Fruit fly (Drosophila melanogaster): ENCODE measurements around the gene Ppt1.

The Ppt1 gene

dm6 chrX:8671348-8672298 is 18.4 kb downstream of the Ppt1 start:
- TF ChIP-seq Myc (optimal IDR thresholded peaks at IDR 0.05) (no peak), h (optimal IDR thresholded peaks at IDR 0.05) (no peak), Sin3A (optimal IDR thresholded peaks at IDR 0.05) (no peak), psq (optimal IDR thresholded peaks at IDR 0.05) (no peak), ttk (optimal IDR thresholded peaks at IDR 0.05) (no peak), insv (optimal IDR thresholded peaks at IDR 0.05) (no peak)

- TF ChIP-seq ttk (optimal IDR thresholded peaks at IDR 0.05): no peak
- no peak for TF ChIP-seq psq (optimal IDR thresholded peaks at IDR 0.05)
- TF ChIP-seq h (optimal IDR thresholded peaks at IDR 0.05): no peak
These were observed 20.6 kb downstream of the Ppt1 start for dm6 chrX:8669434-8669833.

DNA sequence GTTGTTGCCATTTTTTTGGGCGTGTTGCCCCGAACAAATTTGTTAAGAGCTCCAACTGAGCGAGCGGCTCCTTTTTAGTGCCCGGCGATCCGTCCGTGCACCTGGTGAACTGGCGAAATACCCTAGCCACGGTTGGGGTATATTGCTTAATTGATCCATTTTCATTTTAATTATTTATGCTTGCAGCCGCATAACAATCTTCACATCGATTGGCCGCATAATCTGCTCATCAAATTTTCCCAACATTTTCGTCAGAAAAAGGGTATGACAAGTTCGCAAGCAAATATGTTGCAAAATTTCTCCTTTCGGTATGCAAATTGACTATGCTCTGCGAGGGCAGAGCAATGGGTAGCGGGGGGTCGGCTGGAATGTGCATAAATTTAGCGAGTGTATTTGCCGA is 22.3 kb downstream of the Ppt1 start:
- TF ChIP-seq ttk (optimal IDR thresholded peaks at IDR 0.05) (no peak), insv (optimal IDR thresholded peaks at IDR 0.05) (no peak), Sin3A (optimal IDR thresholded peaks at IDR 0.05) (no peak), Myc (optimal IDR thresholded peaks at IDR 0.05) (no peak), psq (optimal IDR thresholded peaks at IDR 0.05) (no peak), h (optimal IDR thresholded peaks at IDR 0.05) (no peak)

DNA sequence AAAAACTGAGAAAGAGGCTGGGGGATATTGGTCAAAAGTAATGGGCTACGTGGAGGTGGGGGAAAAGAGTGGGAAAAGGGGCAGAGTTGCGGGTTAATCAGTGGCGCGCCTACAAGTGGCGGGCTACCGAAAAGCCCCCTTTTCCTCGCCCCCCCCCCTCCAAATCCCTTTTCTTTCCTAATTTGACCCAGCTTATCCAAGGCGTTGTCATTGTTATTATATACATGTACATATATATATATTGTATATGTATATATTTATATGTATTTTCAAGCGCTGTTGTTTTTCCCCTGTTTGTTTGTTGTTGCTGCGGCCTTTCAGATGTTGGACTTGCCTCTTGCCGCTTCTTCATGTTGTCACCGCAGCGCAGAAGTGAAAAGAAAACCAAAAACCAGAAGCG is 23.0 kb downstream of the Ppt1 start:
- no peak for TF ChIP-seq Sin3A (optimal IDR thresholded peaks at IDR 0.05)
- TF ChIP-seq Myc (optimal IDR thresholded peaks at IDR 0.05): no peak
- no peak for TF ChIP-seq h (optimal IDR thresholded peaks at IDR 0.05)
- no peak for TF ChIP-seq ttk (optimal IDR thresholded peaks at IDR 0.05)
- TF ChIP-seq insv (optimal IDR thresholded peaks at IDR 0.05): no peak
- no peak for TF ChIP-seq psq (optimal IDR thresholded peaks at IDR 0.05)

dm6 chrX:8665576-8666297 is 24.3 kb downstream of the Ppt1 start:
- TF ChIP-seq psq (optimal IDR thresholded peaks at IDR 0.05) (no peak), h (optimal IDR thresholded peaks at IDR 0.05) (no peak), insv (optimal IDR thresholded peaks at IDR 0.05) (no peak), Sin3A (optimal IDR thresholded peaks at IDR 0.05) (no peak), Myc (optimal IDR thresholded peaks at IDR 0.05) (no peak), ttk (optimal IDR thresholded peaks at IDR 0.05) (no peak)

- TF ChIP-seq insv (optimal IDR thresholded peaks at IDR 0.05): no peak
- TF ChIP-seq h (optimal IDR thresholded peaks at IDR 0.05): no peak
- no peak for TF ChIP-seq ttk (optimal IDR thresholded peaks at IDR 0.05)
- no peak for TF ChIP-seq psq (optimal IDR thresholded peaks at IDR 0.05)
- TF ChIP-seq Sin3A (optimal IDR thresholded peaks at IDR 0.05): no peak
- no peak for TF ChIP-seq Myc (optimal IDR thresholded peaks at IDR 0.05)
These were observed 26.2 kb downstream of the Ppt1 start for dm6 chrX:8663795-8664194.

DNA sequence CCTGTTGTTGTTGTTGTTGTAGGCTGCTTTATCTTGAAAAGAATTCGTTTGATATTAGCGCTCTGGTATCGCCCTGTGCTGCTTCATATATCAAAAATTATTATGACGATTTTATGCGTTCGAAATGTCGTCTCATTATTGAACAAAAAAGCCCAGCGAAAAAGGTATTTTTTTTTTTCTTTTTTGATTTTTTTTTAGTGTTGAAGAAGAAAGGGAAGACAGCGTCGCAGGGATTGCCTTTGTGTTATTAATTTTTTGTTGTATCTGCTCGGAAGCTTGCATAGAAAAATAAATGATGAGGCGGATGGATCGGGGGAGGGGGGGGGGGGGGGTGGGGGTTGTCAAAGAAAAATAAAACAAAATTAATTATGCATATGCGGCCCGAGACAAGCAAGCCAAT is 27.8 kb downstream of the Ppt1 start:
- TF ChIP-seq Myc (optimal IDR thresholded peaks at IDR 0.05) (no peak), psq (optimal IDR thresholded peaks at IDR 0.05) (no peak), insv (optimal IDR thresholded peaks at IDR 0.05) (no peak), Sin3A (optimal IDR thresholded peaks at IDR 0.05) (no peak), ttk (optimal IDR thresholded peaks at IDR 0.05) (no peak), h (optimal IDR thresholded peaks at IDR 0.05) (no peak)

dm6 chrX:8661162-8661807 is 28.7 kb downstream of the Ppt1 start:
- TF ChIP-seq ttk (optimal IDR thresholded peaks at IDR 0.05) (no peak), Sin3A (optimal IDR thresholded peaks at IDR 0.05) (no peak), h (optimal IDR thresholded peaks at IDR 0.05) (no peak)

- TF ChIP-seq ttk (optimal IDR thresholded peaks at IDR 0.05): no peak
- no peak for TF ChIP-seq Sin3A (optimal IDR thresholded peaks at IDR 0.05)
- no peak for TF ChIP-seq Myc (optimal IDR thresholded peaks at IDR 0.05)
- no peak for TF ChIP-seq psq (optimal IDR thresholded peaks at IDR 0.05)
- TF ChIP-seq h (optimal IDR thresholded peaks at IDR 0.05): no peak
- no peak for TF ChIP-seq insv (optimal IDR thresholded peaks at IDR 0.05)
These were observed 29.7 kb downstream of the Ppt1 start for dm6 chrX:8660354-8660753.

DNA sequence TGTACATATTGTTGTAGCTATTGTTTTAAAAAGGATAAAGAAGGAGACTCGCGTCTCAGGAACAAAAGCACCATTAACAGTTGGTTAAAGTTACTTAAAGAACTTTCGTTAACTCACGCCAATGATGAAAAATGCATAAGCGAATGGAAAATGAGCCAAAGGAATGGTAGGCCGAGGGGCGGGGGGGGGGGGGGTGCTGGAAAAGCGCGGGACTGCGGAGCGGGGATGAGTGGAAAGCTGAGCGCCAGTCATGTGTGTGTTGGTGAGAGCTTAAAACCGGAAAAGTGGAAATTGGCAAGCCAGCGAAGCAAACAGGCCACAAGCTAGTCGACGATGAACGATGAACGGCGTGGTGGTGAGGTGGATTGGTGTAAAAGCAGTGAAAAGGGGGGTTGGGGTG is 32.0 kb downstream of the Ppt1 start:
- no peak for TF ChIP-seq Sin3A (optimal IDR thresholded peaks at IDR 0.05)
- no peak for TF ChIP-seq psq (optimal IDR thresholded peaks at IDR 0.05)
- TF ChIP-seq h (optimal IDR thresholded peaks at IDR 0.05): no peak
- TF ChIP-seq insv (optimal IDR thresholded peaks at IDR 0.05): no peak
- TF ChIP-seq Myc (optimal IDR thresholded peaks at IDR 0.05): no peak
- TF ChIP-seq ttk (optimal IDR thresholded peaks at IDR 0.05): no peak

DNA sequence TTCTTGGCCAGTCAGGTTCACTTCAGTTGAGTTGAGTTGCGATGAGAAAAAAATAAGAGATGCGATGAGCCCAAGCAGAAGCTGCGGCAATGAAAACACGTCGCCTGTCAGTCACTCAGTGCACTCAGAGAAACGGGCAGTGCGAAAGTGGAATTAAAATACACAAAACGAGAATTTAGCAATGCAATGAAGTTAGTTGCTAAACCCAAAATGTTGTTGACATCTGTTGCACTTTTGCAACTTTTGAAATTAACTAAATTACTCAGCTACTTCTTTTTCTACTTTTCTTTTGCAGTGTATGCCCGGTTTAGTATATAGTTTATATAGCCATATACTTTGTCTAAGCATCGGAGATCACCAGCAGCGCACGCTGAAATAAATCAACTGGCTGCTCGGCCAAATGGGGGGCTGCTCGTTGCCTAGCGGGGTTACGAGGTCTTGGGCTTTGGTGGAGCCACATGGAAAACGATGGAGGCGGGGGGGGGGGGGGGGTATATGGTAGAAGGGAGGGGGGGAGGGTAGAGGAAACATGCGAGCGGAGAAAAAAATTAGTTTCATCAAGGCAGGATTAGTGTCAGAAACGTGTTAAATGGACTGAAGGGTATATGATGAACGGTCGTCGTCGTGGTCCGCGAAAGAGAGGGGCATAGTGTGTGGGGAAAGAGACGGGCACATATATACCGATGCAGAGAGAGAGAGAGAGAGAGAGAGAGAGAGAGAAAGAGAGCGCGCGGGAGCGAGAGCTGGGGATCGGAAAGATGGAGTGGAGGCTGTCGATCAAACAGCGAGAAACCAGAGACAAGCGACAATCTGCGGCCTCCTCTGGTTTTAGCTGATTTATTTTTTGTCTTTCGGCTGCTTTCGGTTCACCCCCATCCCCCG is 33.2 kb downstream of the Ppt1 start:
- TF ChIP-seq h (optimal IDR thresholded peaks at IDR 0.05) (no peak), insv (optimal IDR thresholded peaks at IDR 0.05) (no peak), Myc (optimal IDR thresholded peaks at IDR 0.05) (no peak), ttk (optimal IDR thresholded peaks at IDR 0.05) (no peak), psq (optimal IDR thresholded peaks at IDR 0.05) (no peak), Sin3A (optimal IDR thresholded peaks at IDR 0.05) (no peak)

All from Kc167 (cell line).